Worm (Caenorhabditis elegans): ENCODE data around the gene C34D4.3.

C34D4.3 gene

DNA sequence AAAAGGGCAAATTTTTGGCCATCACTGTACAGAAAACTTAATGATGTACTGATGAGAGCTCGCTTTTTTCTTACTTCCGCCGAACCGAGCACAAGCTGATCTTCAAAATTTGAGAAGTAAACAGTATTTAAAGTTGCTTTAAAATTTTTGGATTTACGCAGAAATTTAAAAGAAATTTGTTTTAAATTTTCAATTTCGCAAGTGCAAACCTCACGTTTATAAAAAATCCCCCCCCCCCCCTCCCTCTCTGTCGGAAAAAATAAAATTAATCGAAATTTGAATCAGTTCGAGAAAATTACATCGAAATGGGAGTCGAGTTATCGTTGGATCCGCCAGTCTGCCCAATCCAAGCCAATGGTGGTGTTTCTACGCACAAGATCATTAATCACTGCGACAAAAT is at the start of gene C34D4.3:
C34D4.3 (plus strand) TSS at position 301 of the 400 bp plus-strand sequence.
- TF ChIP-seq unc-86 (tag; optimal IDR thresholded peaks at IDR 0.05) (no peak), zip-5 (tag; optimal IDR thresholded peaks at IDR 0.05) (no peak), nhr-232 (tag; optimal IDR thresholded peaks at IDR 0.05) (no peak), hlh-15 (tag; optimal IDR thresholded peaks at IDR 0.05) (no peak), che-1 (tag; optimal IDR thresholded peaks at IDR 0.05) (no peak), ztf-16 (tag; optimal IDR thresholded peaks at IDR 0.05) (no peak), ceh-18 (tag; optimal IDR thresholded peaks at IDR 0.05) (no peak), C38D4.7 (GFP tag; optimal IDR thresholded peaks at IDR 0.05) (no peak)

DNA sequence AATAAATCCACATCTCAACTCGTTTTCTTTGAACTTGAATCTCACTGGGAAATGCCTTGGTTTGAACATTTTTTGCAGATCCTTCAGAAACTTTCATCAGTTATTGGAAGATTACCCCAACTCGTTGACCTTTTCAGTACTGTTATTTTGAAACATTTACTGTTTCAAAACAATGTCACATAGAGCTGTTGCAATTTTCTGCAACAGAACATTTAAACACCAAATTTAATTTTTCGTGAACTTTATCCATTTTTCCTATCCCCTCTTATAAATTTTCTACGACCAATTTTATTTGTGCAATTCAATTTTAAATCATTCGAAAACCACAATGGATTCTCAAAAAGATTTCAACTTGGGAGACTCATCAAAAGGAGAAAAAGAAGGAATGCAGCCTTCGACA is 45.6 kb upstream of the C34D4.3 start, which contains the start of gene ZC477.2:
ZC477.2 (plus strand) TSS at position 301 of the 400 bp plus-strand sequence.
- TF ChIP-seq ceh-22 (tag; optimal IDR thresholded peaks at IDR 0.05) (no peak), Y22D7AL.16 (tag; optimal IDR thresholded peaks at IDR 0.05) (no peak), hlh-15 (tag; optimal IDR thresholded peaks at IDR 0.05) (no peak), ceh-30 (tag; optimal IDR thresholded peaks at IDR 0.05) (no peak), tbx-2 (tag; optimal IDR thresholded peaks at IDR 0.05) (no peak), sdc-2 (tag; optimal IDR thresholded peaks at IDR 0.05) (no peak), hlh-13 (GFP tag; optimal IDR thresholded peaks at IDR 0.05) (no peak), lin-11 (tag; optimal IDR thresholded peaks at IDR 0.05) (no peak), pat-9 (tag; optimal IDR thresholded peaks at IDR 0.05) (no peak), K02D7.2 (tag; optimal IDR thresholded peaks at IDR 0.05) (no peak)

- TF ChIP-seq lin-11 (tag; optimal IDR thresholded peaks at IDR 0.05) (no peak), ceh-45 (GFP tag; IDR thresholded peaks at IDR 0.05) (no peak), tbx-7 (tag; optimal IDR thresholded peaks at IDR 0.05) (no peak), ceh-2 (tag; optimal IDR thresholded peaks at IDR 0.05) (no peak), Y22D7AL.16 (tag; optimal IDR thresholded peaks at IDR 0.05) (no peak), mec-3 (tag; optimal IDR thresholded peaks at IDR 0.05; ENCODE audit: borderline replicate concordance) (no peak)
Observed at ce11 chrIV:7111354-7111753, 42.1 kb upstream of the C34D4.3 start, which contains the start of the genes ZC477.7 and ssq-3. TSS of gene ZC477.7 (minus strand) at chrIV:7111454. TSS of gene ssq-3 (plus strand) at chrIV:7111604.

ce11 chrIV:7114599-7114998 is 38.9 kb upstream of the C34D4.3 start, which contains the start of gene nas-8:
TSS of gene nas-8 (plus strand) at chrIV:7114899.
- TF ChIP-seq pat-9 (tag; optimal IDR thresholded peaks at IDR 0.05) (no peak), pag-3 (tag; optimal IDR thresholded peaks at IDR 0.05; ENCODE audit: borderline replicate concordance) (no peak), elt-4 (tag; optimal IDR thresholded peaks at IDR 0.05) (no peak), ceh-31 (tag; optimal IDR thresholded peaks at IDR 0.05) (no peak), tbx-2 (tag; optimal IDR thresholded peaks at IDR 0.05) (no peak), F13H6.1 (tag; optimal IDR thresholded peaks at IDR 0.05) (no peak), K02D7.2 (tag; optimal IDR thresholded peaks at IDR 0.05) (no peak), rnt-1 (tag; optimal IDR thresholded peaks at IDR 0.05) (no peak), tbx-7 (tag; optimal IDR thresholded peaks at IDR 0.05) (no peak), sox-2 (GFP tag; IDR thresholded peaks at IDR 0.05) (no peak), hlh-13 (GFP tag; optimal IDR thresholded peaks at IDR 0.05) (no peak), fkh-10 (GFP tag; optimal IDR thresholded peaks at IDR 0.05) (no peak), ceh-6 (GFP tag; optimal IDR thresholded peaks at IDR 0.05) (no peak), hlh-15 (tag; optimal IDR thresholded peaks at IDR 0.05) (no peak), T23F11.4 (GFP tag; optimal IDR thresholded peaks at IDR 0.05) (no peak)

ce11 chrIV:7121313-7122055 is 32.0 kb upstream of the C34D4.3 start, which contains the start of the genes C34D4.10 and str-48:
TSS of gene C34D4.10 (minus strand) at chrIV:7121413.
TSS of gene str-48 (plus strand) at chrIV:7122005.
- TF ChIP-seq ceh-34 (tag; optimal IDR thresholded peaks at IDR 0.05), result no peak
- no peak for TF ChIP-seq T23F11.4 (GFP tag; optimal IDR thresholded peaks at IDR 0.05)
- TF ChIP-seq rnt-1 (tag; optimal IDR thresholded peaks at IDR 0.05), result no peak
- TF ChIP-seq C38D4.7 (GFP tag; optimal IDR thresholded peaks at IDR 0.05), result no peak
- no peak for TF ChIP-seq ceh-22 (tag; optimal IDR thresholded peaks at IDR 0.05)
- TF ChIP-seq fkh-10 (GFP tag; optimal IDR thresholded peaks at IDR 0.05), result no peak
- TF ChIP-seq lim-6 (tag; optimal IDR thresholded peaks at IDR 0.05), result no peak
- no peak for TF ChIP-seq ets-4 (tag; optimal IDR thresholded peaks at IDR 0.05)
- no peak for TF ChIP-seq Y22D7AL.16 (tag; optimal IDR thresholded peaks at IDR 0.05)
- no peak for TF ChIP-seq unc-55 (GFP tag; optimal IDR thresholded peaks at IDR 0.05)
- TF ChIP-seq odd-2 (tag; optimal IDR thresholded peaks at IDR 0.05), result no peak
- no peak for TF ChIP-seq hlh-8 (tag; optimal IDR thresholded peaks at IDR 0.05)
- no peak for TF ChIP-seq ceh-30 (tag; optimal IDR thresholded peaks at IDR 0.05)
- TF ChIP-seq unc-42 (tag; optimal IDR thresholded peaks at IDR 0.05), result no peak

All from whole organism, late embryonic.